Worm (Caenorhabditis elegans): ENCODE measurements around the gene col-43.

DNA sequence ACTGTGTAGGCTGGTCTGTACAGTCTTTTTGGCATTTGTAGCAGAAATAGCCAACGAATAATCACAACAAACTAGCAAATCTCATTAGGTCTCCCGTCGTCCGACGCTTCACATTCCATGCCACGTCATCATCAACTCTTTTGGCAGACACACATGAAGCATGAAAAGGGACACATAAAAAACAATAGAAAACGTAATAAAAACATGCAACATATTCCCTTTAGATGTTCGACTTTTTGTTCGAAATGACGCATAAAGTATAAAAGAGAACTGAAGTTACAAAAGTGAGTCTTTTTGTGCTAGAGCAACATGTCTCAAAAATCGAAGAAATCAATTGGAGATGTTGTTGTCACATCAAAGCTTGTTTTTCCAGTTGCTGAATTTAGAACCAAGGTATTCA is 1.1 kb upstream of the col-43 start, which contains the start of gene sth-1:
- TF ChIP-seq nfyb-1 (GFP tag; IDR thresholded peaks at IDR 0.05): no peak
- no peak for TF ChIP-seq snpc-4 (GFP tag; optimal IDR thresholded peaks at IDR 0.05)
- no peak for TF ChIP-seq snpc-4 (tag; optimal IDR thresholded peaks at IDR 0.05)
- no peak for TF ChIP-seq T07F8.4 (tag; optimal IDR thresholded peaks at IDR 0.05)
- TF ChIP-seq Y56A3A.18 (GFP tag; IDR thresholded peaks at IDR 0.05): no peak
- no peak for TF ChIP-seq C17E4.6 (GFP tag; IDR thresholded peaks at IDR 0.05)
- TF ChIP-seq pha-4 (tag; optimal IDR thresholded peaks at IDR 0.05): no peak
- TF ChIP-seq nfya-1 (tag; optimal IDR thresholded peaks at IDR 0.05; ENCODE audit: borderline replicate concordance, insufficient read depth): no peak
- no peak for TF ChIP-seq F22D6.2 (tag; optimal IDR thresholded peaks at IDR 0.05)
- no peak for TF ChIP-seq ztf-25 (GFP tag; IDR thresholded peaks at IDR 0.05)
